Worm (Caenorhabditis elegans): ENCODE measurements around the gene col-92.

col-92 gene

DNA sequence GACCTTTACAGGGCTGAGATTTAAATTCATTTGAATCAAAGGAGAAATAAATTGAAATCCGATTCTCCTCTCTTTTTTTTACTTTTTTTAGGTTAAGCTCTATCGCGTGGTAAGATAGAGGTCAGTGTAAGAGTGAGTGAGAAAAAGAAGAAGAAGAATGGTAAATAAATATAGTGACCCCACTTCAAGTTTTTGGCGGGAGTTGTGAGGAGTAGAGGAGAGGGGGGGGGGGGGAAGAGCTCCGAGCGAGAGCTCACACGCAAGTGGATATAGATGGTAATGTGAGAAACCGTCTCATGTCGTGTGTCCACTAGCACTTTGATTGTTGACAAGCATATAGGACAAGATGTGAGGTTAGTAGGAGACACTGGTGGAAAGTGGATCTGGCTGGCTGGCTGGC, 16.0 kb downstream of the col-92 start, which contains the start of gene W05B2.2:
Gene W05B2.2 (minus strand): TSS at position 101 of the 400 bp plus-strand sequence.
- no peak for TF ChIP-seq nhr-77 (tag; optimal IDR thresholded peaks at IDR 0.05)
- TF ChIP-seq mdl-1 (tag; optimal IDR thresholded peaks at IDR 0.05) = no peak
- TF ChIP-seq eor-1 (tag; optimal IDR thresholded peaks at IDR 0.05) = no peak
- no peak for TF ChIP-seq daf-12 (tag; optimal IDR thresholded peaks at IDR 0.05)
- no peak for TF ChIP-seq elt-3 (tag; optimal IDR thresholded peaks at IDR 0.05)
- TF ChIP-seq lin-39 (tag; optimal IDR thresholded peaks at IDR 0.05) = no peak
- TF ChIP-seq fkh-2 (tag; optimal IDR thresholded peaks at IDR 0.05) = no peak
- no peak for TF ChIP-seq skn-1 (tag; optimal IDR thresholded peaks at IDR 0.05)
- TF ChIP-seq nhr-25 (tag; optimal IDR thresholded peaks at IDR 0.05) = no peak
- no peak for TF ChIP-seq sea-2 (GFP tag; optimal IDR thresholded peaks at IDR 0.05)
- no peak for TF ChIP-seq ceh-82 (tag; optimal IDR thresholded peaks at IDR 0.05)
- TF ChIP-seq ceh-28 (tag; optimal IDR thresholded peaks at IDR 0.05) = no peak
- TF ChIP-seq elt-2 (tag; optimal IDR thresholded peaks at IDR 0.05) = no peak
- TF ChIP-seq nfya-1 (tag; optimal IDR thresholded peaks at IDR 0.05; ENCODE audit: insufficient read depth) = no peak
- TF ChIP-seq ama-1 (optimal IDR thresholded peaks at IDR 0.05) = no peak
- TF ChIP-seq ceh-16 (tag; optimal IDR thresholded peaks at IDR 0.05) = no peak
- no peak for TF ChIP-seq ztf-4 (tag; optimal IDR thresholded peaks at IDR 0.05)

DNA sequence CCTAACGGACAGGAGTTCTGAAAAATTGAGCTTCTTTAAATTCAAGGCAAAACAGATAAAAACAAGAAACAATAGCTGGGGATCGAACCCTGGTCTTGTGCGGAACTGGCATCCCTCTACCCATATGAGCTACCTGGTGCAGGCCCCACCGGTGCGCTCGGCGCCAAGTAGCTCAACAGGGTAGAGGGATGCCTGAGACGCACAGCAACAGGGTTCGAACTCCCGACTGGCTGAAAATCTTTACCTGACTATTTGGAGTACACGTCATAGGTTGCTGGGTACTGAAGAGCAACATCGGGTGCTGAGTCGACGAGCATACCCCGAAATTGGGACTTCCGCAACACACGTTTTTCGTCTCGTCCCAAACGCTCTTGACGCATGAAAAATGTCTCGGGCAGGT, 20.1 kb downstream of the col-92 start:
- TF ChIP-seq nhr-23 (tag; optimal IDR thresholded peaks at IDR 0.05) (no peak), aly-2 (tag; optimal IDR thresholded peaks at IDR 0.05) (no peak), lin-39 (tag; optimal IDR thresholded peaks at IDR 0.05) (no peak), nhr-67 (tag; optimal IDR thresholded peaks at IDR 0.05) (no peak)

DNA sequence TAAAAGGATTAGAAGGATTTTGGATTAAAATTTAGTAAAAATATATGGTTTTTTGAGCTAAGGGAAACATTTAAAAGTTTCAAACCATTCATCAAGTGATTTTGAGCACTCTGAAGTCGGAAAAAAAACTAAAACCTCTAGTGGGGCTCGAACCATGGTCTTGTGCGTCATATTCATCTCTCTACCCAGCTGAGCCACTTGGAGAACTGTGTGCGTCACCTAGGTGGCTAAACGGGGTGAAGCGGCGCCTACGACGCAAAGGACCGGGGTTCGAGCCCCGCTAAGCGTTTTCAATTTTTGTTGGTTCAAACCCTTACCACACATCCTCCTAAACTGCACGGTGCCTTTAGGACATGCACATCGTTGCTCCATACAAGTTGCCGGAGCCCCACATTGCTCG, 22.7 kb downstream of the col-92 start:
- TF ChIP-seq tbx-2 (tag; optimal IDR thresholded peaks at IDR 0.05) (no peak), eor-1 (tag; optimal IDR thresholded peaks at IDR 0.05) (no peak), daf-12 (tag; optimal IDR thresholded peaks at IDR 0.05) (no peak), hmg-11 (tag; optimal IDR thresholded peaks at IDR 0.05) (no peak), fkh-2 (tag; optimal IDR thresholded peaks at IDR 0.05) (no peak), nhr-43 (tag; optimal IDR thresholded peaks at IDR 0.05; ENCODE audit: poor library complexity, severe bottlenecking) (no peak), unc-39 (tag; optimal IDR thresholded peaks at IDR 0.05) (no peak), zag-1 (tag; optimal IDR thresholded peaks at IDR 0.05) (no peak), nhr-76 (tag; optimal IDR thresholded peaks at IDR 0.05) (no peak), ceh-9 (tag; optimal IDR thresholded peaks at IDR 0.05) (no peak), ZK546.5 (tag; optimal IDR thresholded peaks at IDR 0.05) (no peak), elt-2 (tag; optimal IDR thresholded peaks at IDR 0.05) (no peak), nhr-23 (tag; optimal IDR thresholded peaks at IDR 0.05) (no peak), nfya-1 (tag; optimal IDR thresholded peaks at IDR 0.05; ENCODE audit: insufficient read depth) (no peak), fkh-10 (GFP tag; optimal IDR thresholded peaks at IDR 0.05) (no peak)

DNA sequence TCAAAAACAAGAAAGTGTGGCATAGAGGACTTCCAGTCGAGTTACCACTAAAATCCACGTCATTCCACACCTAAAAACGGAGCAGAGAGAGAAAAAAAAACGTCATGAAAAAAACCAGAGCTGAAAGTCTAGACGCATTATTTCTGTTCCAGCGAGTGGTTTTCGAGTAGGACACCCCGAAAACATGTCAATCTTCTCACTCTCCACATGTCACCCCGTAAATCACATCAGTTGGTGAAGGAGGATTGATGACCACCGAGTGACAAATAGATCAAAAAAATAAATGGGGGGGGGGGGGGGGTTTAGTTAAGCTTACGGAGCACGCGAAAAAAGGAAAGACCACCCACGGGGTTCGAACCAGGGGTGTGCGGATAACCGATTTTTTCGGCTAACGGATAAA, 25.3 kb downstream of the col-92 start:
- no peak for TF ChIP-seq fos-1 (tag; optimal IDR thresholded peaks at IDR 0.05)
- no peak for TF ChIP-seq ceh-16 (tag; optimal IDR thresholded peaks at IDR 0.05)
- TF ChIP-seq hmg-11 (tag; optimal IDR thresholded peaks at IDR 0.05) = no peak
- TF ChIP-seq tbx-2 (tag; optimal IDR thresholded peaks at IDR 0.05) = no peak
- TF ChIP-seq aly-2 (tag; optimal IDR thresholded peaks at IDR 0.05) = no peak
- no peak for TF ChIP-seq nhr-76 (tag; optimal IDR thresholded peaks at IDR 0.05)
- no peak for TF ChIP-seq eor-1 (tag; optimal IDR thresholded peaks at IDR 0.05)
- no peak for TF ChIP-seq lin-39 (tag; optimal IDR thresholded peaks at IDR 0.05)
- no peak for TF ChIP-seq ama-1 (optimal IDR thresholded peaks at IDR 0.05)
- no peak for TF ChIP-seq lin-15B (tag; optimal IDR thresholded peaks at IDR 0.05)
- no peak for TF ChIP-seq mml-1 (tag; optimal IDR thresholded peaks at IDR 0.05)
- no peak for TF ChIP-seq nhr-67 (tag; optimal IDR thresholded peaks at IDR 0.05)
- TF ChIP-seq jun-1 (tag; optimal IDR thresholded peaks at IDR 0.05) = no peak
- TF ChIP-seq R02D3.7 (tag; optimal IDR thresholded peaks at IDR 0.05) = no peak
- no peak for TF ChIP-seq nhr-11 (tag; optimal IDR thresholded peaks at IDR 0.05)
- TF ChIP-seq unc-39 (tag; optimal IDR thresholded peaks at IDR 0.05) = no peak
- TF ChIP-seq nhr-12 (tag; optimal IDR thresholded peaks at IDR 0.05) = no peak
- no peak for TF ChIP-seq egl-27 (tag; optimal IDR thresholded peaks at IDR 0.05)
- TF ChIP-seq zag-1 (tag; optimal IDR thresholded peaks at IDR 0.05) = no peak
- TF ChIP-seq elt-2 (tag; optimal IDR thresholded peaks at IDR 0.05) = no peak

All from whole organism, L3 larva.